Worm (Caenorhabditis elegans): Measurements from ENCODE around the gene B0303.7.

Gene B0303.7

DNA sequence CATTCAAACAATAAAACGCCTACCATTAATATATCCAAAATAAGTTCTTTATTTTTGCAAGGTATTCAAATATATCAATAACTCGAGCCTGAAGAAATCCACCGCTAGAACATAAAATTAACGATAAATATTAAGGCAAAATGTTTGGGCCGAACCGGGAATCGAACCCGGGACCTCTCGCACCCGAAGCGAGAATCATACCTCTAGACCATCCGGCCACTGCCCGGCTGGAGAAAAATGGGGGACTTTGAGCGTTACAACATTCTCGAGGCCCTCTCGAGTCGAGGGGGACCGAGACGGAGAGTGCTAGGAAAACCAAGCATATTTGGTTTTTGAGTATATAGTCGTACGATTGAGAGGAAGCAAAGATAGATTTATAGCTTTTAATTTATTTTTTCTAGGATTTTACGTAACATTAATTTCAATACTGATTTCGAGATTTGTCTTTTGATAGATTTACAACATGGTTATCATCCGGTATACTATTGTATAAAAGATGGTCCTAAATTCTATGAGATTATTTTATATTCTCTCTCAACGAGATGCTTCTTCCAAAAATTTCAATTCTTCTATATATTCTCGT, 43.1 kb upstream of the B0303.7 start, which contains the start of gene flp-23:
Gene flp-23 (plus strand): TSS at position 533 of the 583 bp plus-strand sequence.
- TF ChIP-seq hmg-1.1 (GFP tag; IDR thresholded peaks at IDR 0.05) (peak; percentile 73), rbr-2 (tag; optimal IDR thresholded peaks at IDR 0.05) (peak; percentile 35), mes-2 (tag; optimal IDR thresholded peaks at IDR 0.05; ENCODE audit: poor library complexity, severe bottlenecking) (peak; percentile 73), dve-1 (tag; optimal IDR thresholded peaks at IDR 0.05; ENCODE audit: insufficient read depth) (peak; percentile 2), aha-1 (tag) (peak; percentile 98), madf-9 (GFP tag; conservative IDR thresholded peaks at IDR 0.05) (0 out of 2 replicates have a peak, but pooled peaks have one; percentile 27), hlh-11 (tag; optimal IDR thresholded peaks at IDR 0.05) (peak; percentile 31), D1046.2 (GFP tag; IDR thresholded peaks at IDR 0.05) (0 out of 2 replicates have a peak, but pooled peaks have one; percentile 58), fkh-10 (GFP tag; optimal IDR thresholded peaks at IDR 0.05) (no peak), nhr-41 (GFP tag; IDR thresholded peaks at IDR 0.05) (no peak), lin-38 (GFP tag; IDR thresholded peaks at IDR 0.05) (peak; percentile 61), nhr-48 (tag; optimal IDR thresholded peaks at IDR 0.05) (no peak), lim-7 (GFP tag; IDR thresholded peaks at IDR 0.05) (peak; percentile 72), set-16 (GFP tag; IDR thresholded peaks at IDR 0.05) (peak; percentile 68), ceh-20 (GFP tag; IDR thresholded peaks at IDR 0.05) (0 out of 2 replicates have a peak, but pooled peaks have one; percentile 9), vab-7 (GFP tag; IDR thresholded peaks at IDR 0.05) (peak; percentile 67; the same call in 1 of the 2 replicates), unc-130 (GFP tag; optimal IDR thresholded peaks at IDR 0.05) (peak; percentile 29), pha-4 (GFP tag; IDR thresholded peaks at IDR 0.05) (peak; percentile 52; the same call in 1 of the 2 replicates), pha-4 (tag; optimal IDR thresholded peaks at IDR 0.05) (no peak), dmd-6 (GFP tag; IDR thresholded peaks at IDR 0.05) (peak; percentile 26; the same call in 1 of the 2 replicates), ceh-44 (GFP tag; IDR thresholded peaks at IDR 0.05) (peak; percentile 26; the same call in 1 of the 2 replicates), tra-1 (GFP tag; IDR thresholded peaks at IDR 0.05) (peak; percentile 44; the same call in 1 of the 2 replicates), lin-13 (GFP tag; optimal IDR thresholded peaks at IDR 0.05) (peak; percentile 62), daf-16 (GFP tag; optimal IDR thresholded peaks at IDR 0.05) (peak in 1 of 2 experiments; percentile 18), daf-16 (tag; optimal IDR thresholded peaks at IDR 0.05) (peak; percentile 26), lsy-2 (tag; optimal IDR thresholded peaks at IDR 0.05) (peak in 1 of 2 experiments; percentile 50), egl-43 (GFP tag; IDR thresholded peaks at IDR 0.05) (no peak; the same call in none of the 2 replicates), T26A8.4 (GFP tag; IDR thresholded peaks at IDR 0.05) (peak; percentile 12; the same call in 1 of the 2 replicates), arid-1 (GFP tag; conservative IDR thresholded peaks at IDR 0.05) (0 out of 2 replicates have a peak, but pooled peaks have one; percentile 40), F37D6.2 (tag; optimal IDR thresholded peaks at IDR 0.05) (peak; percentile 18), unc-62 (GFP tag; optimal IDR thresholded peaks at IDR 0.05 in 1 of 2) (peak in 1 of 2 experiments; percentile 58), unc-62 (tag; optimal IDR thresholded peaks at IDR 0.05) (no peak), mep-1 (tag; optimal IDR thresholded peaks at IDR 0.05) (peak; percentile 37), zip-11 (GFP tag; IDR thresholded peaks at IDR 0.05) (no peak), daf-12 (tag; optimal IDR thresholded peaks at IDR 0.05) (no peak), F26F4.8 (GFP tag; conservative IDR thresholded peaks at IDR 0.05) (peak; percentile 68; the same call in 1 of the 2 replicates), nhr-6 (tag; optimal IDR thresholded peaks at IDR 0.05) (no peak), Y5F2A.4 (GFP tag; optimal IDR thresholded peaks at IDR 0.05) (no peak), hlh-30 (tag; optimal IDR thresholded peaks at IDR 0.05; ENCODE audit: insufficient read depth) (peak; percentile 40)

DNA sequence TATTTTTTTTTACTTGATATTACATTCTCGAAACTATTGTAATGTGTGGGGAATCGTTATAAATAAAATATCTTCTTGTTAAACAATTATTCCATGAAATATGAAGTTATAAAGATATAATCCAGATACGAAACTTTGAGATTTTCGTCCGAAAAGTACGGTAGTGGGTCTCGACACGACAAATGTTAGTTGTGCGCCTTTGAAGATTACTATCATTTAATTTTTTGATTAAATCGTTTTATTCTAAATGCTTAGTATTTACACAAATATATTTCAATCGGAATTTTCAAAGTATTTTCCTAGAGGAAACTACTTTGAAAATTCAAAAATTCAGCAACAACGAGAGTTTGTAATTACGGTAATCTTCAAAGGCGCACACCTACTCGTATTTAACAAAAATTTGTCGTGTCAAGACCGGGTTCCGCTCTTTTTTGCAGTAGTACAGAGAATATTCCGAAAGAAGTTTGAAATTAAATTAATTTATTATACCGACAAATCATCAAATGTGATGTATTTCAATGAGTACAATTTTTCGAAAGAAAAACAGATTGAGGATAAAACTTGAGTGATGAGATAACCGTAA, 41.2 kb upstream of the B0303.7 start:
- peak; percentile 25; the same call in 1 of the 2 replicates for TF ChIP-seq T26A8.4 (GFP tag; IDR thresholded peaks at IDR 0.05)
- TF ChIP-seq dmd-6 (GFP tag; IDR thresholded peaks at IDR 0.05) = peak; percentile 13; the same call in 1 of the 2 replicates
- TF ChIP-seq nhr-77 (tag; optimal IDR thresholded peaks at IDR 0.05) = peak; percentile 7
- TF ChIP-seq dve-1 (tag; optimal IDR thresholded peaks at IDR 0.05; ENCODE audit: insufficient read depth) = peak; percentile 19
- no peak for TF ChIP-seq ZK546.5 (tag; optimal IDR thresholded peaks at IDR 0.05)
- peak; percentile 23 for TF ChIP-seq T20F7.1 (GFP tag; optimal IDR thresholded peaks at IDR 0.05)
- TF ChIP-seq Y75B8A.6 (GFP tag; IDR thresholded peaks at IDR 0.05) = 0 out of 2 replicates have a peak, but pooled peaks have one; percentile 6
- TF ChIP-seq lin-38 (GFP tag; IDR thresholded peaks at IDR 0.05) = peak; percentile 30; the same call in 1 of the 2 replicates
- TF ChIP-seq zfp-3 (GFP tag; conservative IDR thresholded peaks at IDR 0.05) = peak; percentile 84
- TF ChIP-seq nhr-42 (GFP tag; IDR thresholded peaks at IDR 0.05) = no peak
- no peak for TF ChIP-seq F37D6.2 (tag; optimal IDR thresholded peaks at IDR 0.05)
- TF ChIP-seq daf-16 (GFP tag; optimal IDR thresholded peaks at IDR 0.05) = no peak
- peak; percentile 44 for TF ChIP-seq daf-16 (tag; optimal IDR thresholded peaks at IDR 0.05)
- no peak for TF ChIP-seq gei-8 (GFP tag; optimal IDR thresholded peaks at IDR 0.05)
- peak; percentile 16 for TF ChIP-seq hlh-30 (tag; optimal IDR thresholded peaks at IDR 0.05; ENCODE audit: insufficient read depth)

Data from whole organism, L4 larva.